Fruit fly (Drosophila melanogaster) whole organism, pupa: ENCODE measurements around the gene Arc42.

Source experiments
- CG12605 ChIP-seq: fragments of 200-800 bp; sonication (Bioruptor generic); IDR thresholded peaks from 2 replicates; pipeline ENCODE4 v1.3.6; 2022; ENCODE audit warnings: missing biosample characterization, missing genetic modification characterization
- CG13204 ChIP-seq: fragments of 200-800 bp; sonication (Bioruptor generic); optimal IDR thresholded peaks from 2 replicates; lab custom pipeline; 2018; ENCODE audit warnings: missing biosample characterization, mild to moderate bottlenecking, missing genetic modification characterization, moderate library complexity
- CG14655 ChIP-seq: fragments of 200-800 bp; sonication (Bioruptor generic); optimal IDR thresholded peaks from 3 replicates; lab custom pipeline; 2017; ENCODE audit warnings: mild to moderate bottlenecking, missing biosample characterization, missing genetic modification reagents, missing genetic modification characterization
- CG17806 ChIP-seq: fragments of 200-800 bp; sonication (Bioruptor generic); optimal IDR thresholded peaks from 2 replicates; lab custom pipeline; 2018; ENCODE audit warnings: missing biosample characterization, mild to moderate bottlenecking, missing genetic modification characterization, moderate library complexity
- CG32121 ChIP-seq: fragments of 200-800 bp; sonication (Bioruptor generic); IDR thresholded peaks from 2 replicates; pipeline ENCODE4 v1.3.6; 2022; ENCODE audit warnings: missing biosample characterization, missing genetic modification characterization
- CG34367 ChIP-seq: fragments of 200-800 bp; sonication (Bioruptor generic); optimal IDR thresholded peaks from 2 replicates; lab custom pipeline; 2018; ENCODE audit warnings: missing biosample characterization, mild to moderate bottlenecking, missing genetic modification characterization
- CG4496 ChIP-seq: fragments of 200-800 bp; sonication (Bioruptor generic); IDR thresholded peaks from 3 replicates; pipeline ENCODE4 v1.3.6; 2022; ENCODE audit warnings: missing biosample characterization, missing genetic modification characterization
- CG8159 ChIP-seq: fragments of 200-800 bp; sonication (Bioruptor generic); optimal IDR thresholded peaks from 3 replicates; lab custom pipeline; 2018; ENCODE audit warnings: missing biosample characterization, mild to moderate bottlenecking, missing genetic modification characterization, moderate library complexity
- CG9948 ChIP-seq: fragments of 200-800 bp; sonication (Bioruptor generic); optimal IDR thresholded peaks from 2 replicates; lab custom pipeline; 2018; ENCODE audit warnings: missing biosample characterization, mild to moderate bottlenecking, missing genetic modification characterization, moderate library complexity
- D1 ChIP-seq: fragments of 200-800 bp; sonication (Bioruptor generic); optimal IDR thresholded peaks from 2 replicates; lab custom pipeline; 2018; ENCODE audit warnings: missing biosample characterization, mild to moderate bottlenecking, missing genetic modification characterization, moderate library complexity
- EcR ChIP-seq: fragments of 200-800 bp; sonication (Bioruptor generic); optimal IDR thresholded peaks from 3 replicates; lab custom pipeline; 2019; ENCODE audit warnings: missing biosample characterization, missing genetic modification characterization, mild to moderate bottlenecking, moderate library complexity, missing genetic modification reagents
- fd96Ca ChIP-seq: fragments of 200-800 bp; sonication (Bioruptor generic); IDR thresholded peaks from 3 replicates; pipeline ENCODE4 v1.3.6; 2022; ENCODE audit warnings: missing biosample characterization, missing genetic modification characterization
- rn ChIP-seq: fragments of 200-800 bp; sonication (Bioruptor generic); IDR thresholded peaks from 2 replicates; pipeline ENCODE4 v1.3.6; 2022; ENCODE audit warnings: missing biosample characterization, missing genetic modification characterization

dm6 chr3R:19918207-19918606 is 40.7 kb downstream of the Arc42 start, which contains the start of gene CG4770:
- TF ChIP-seq rn (GFP tag; lab: Robert Waterston, UW) = no peak
- no peak for TF ChIP-seq fd96Ca
- TF ChIP-seq CG12605 (GFP tag; lab: Robert Waterston, UW) = no peak
- TF ChIP-seq CG8159 (tag; lab: Kevin White, UChicago) = no peak
- TF ChIP-seq CG13204 (GFP tag; lab: Kevin White, UChicago) = no peak
- TF ChIP-seq D1 (tag; lab: Kevin White, UChicago) = no peak
- TF ChIP-seq EcR (GFP tag; lab: Kevin White, UChicago) = no peak
- no peak for TF ChIP-seq CG34367 (tag; lab: Kevin White, UChicago)
- no peak for TF ChIP-seq CG17806 (tag; lab: Kevin White, UChicago)
- no peak for TF ChIP-seq CG32121 (GFP tag; lab: Robert Waterston, UW)
- TF ChIP-seq CG4496 = no peak
- TF ChIP-seq CG9948 (tag; lab: Kevin White, UChicago) = no peak
- no peak for TF ChIP-seq CG14655 (GFP tag; lab: Kevin White, UChicago)
